Fruit fly (Drosophila melanogaster) whole organism, embryonic: ENCODE measurements around the gene Chchd2.
A peak's percentile ranks its signal among the peaks of the same experiment; 100 is the strongest.

Source experiments
- CG10267 ChIP-seq: fragments of 200-800 bp; sonication (Bioruptor generic); optimal IDR thresholded peaks from 2 replicates; lab custom pipeline; 2018; ENCODE audit warnings: missing biosample characterization, mild to moderate bottlenecking, missing genetic modification characterization, moderate library complexity
- CG10366 ChIP-seq: fragments of 200-800 bp; sonication (Bioruptor generic); IDR thresholded peaks from 2 replicates; pipeline ENCODE4 v1.3.6; 2022; ENCODE audit warnings: missing biosample characterization, missing genetic modification characterization
- CG10979 ChIP-seq: fragments of 200-800 bp; sonication (Bioruptor generic); optimal IDR thresholded peaks from 2 replicates; lab custom pipeline; 2018; ENCODE audit warnings: missing biosample characterization, mild to moderate bottlenecking, missing genetic modification characterization, moderate library complexity
- CG11247 ChIP-seq: fragments of 200-800 bp; sonication (Bioruptor generic); IDR thresholded peaks from 2 replicates; pipeline ENCODE4 v1.3.6; 2022; ENCODE audit warnings: missing biosample characterization, missing genetic modification characterization
- CG12391 ChIP-seq: fragments of 200-800 bp; sonication (Bioruptor generic); optimal IDR thresholded peaks from 3 replicates; lab custom pipeline; 2018; ENCODE audit warnings: missing biosample characterization, mild to moderate bottlenecking, missing genetic modification characterization, moderate library complexity
- CG13123 ChIP-seq: fragments of 200-800 bp; sonication (Bioruptor generic); optimal IDR thresholded peaks from 2 replicates; lab custom pipeline; 2016; ENCODE audit warnings: missing biosample characterization, missing genetic modification characterization
- CG14965 ChIP-seq: fragments of 200-800 bp; sonication (Bioruptor generic); optimal IDR thresholded peaks from 2 replicates; lab custom pipeline; 2016; ENCODE audit warnings: missing biosample characterization, missing genetic modification characterization, borderline replicate concordance
- CG17359 ChIP-seq: fragments of 200-800 bp; sonication (Bioruptor generic); optimal IDR thresholded peaks from 3 replicates; lab custom pipeline; 2018; ENCODE audit warnings: missing biosample characterization, mild to moderate bottlenecking, missing genetic modification characterization, moderate library complexity
- CG17612 ChIP-seq: fragments of 200-800 bp; sonication (Bioruptor generic); IDR thresholded peaks from 2 replicates; pipeline ENCODE4 v1.3.6; 2022; ENCODE audit warnings: missing biosample characterization, missing genetic modification characterization
- CG17829 ChIP-seq: fragments of 200-800 bp; optimal IDR thresholded peaks from 2 replicates; lab custom pipeline; 2019; ENCODE audit warnings: missing biosample characterization, mild to moderate bottlenecking, missing genetic modification characterization, moderate library complexity
- CG18476 ChIP-seq: fragments of 200-800 bp; sonication (Bioruptor generic); optimal IDR thresholded peaks from 2 replicates; lab custom pipeline; 2016; ENCODE audit warnings: missing biosample characterization, mild to moderate bottlenecking, missing genetic modification characterization
- CG2129 ChIP-seq: fragments of 200-800 bp; sonication (Bioruptor generic); IDR thresholded peaks from 2 replicates; pipeline ENCODE4 v1.3.6; 2022; ENCODE audit warnings: missing biosample characterization, missing genetic modification characterization; ENCODE audit not compliant: partially characterized antibody
- CG31365 ChIP-seq: fragments of 200-800 bp; sonication (Bioruptor generic); optimal IDR thresholded peaks from 2 replicates; lab custom pipeline; 2018; ENCODE audit warnings: missing biosample characterization, mild to moderate bottlenecking, missing genetic modification characterization
- CG42726 ChIP-seq: fragments of 200-800 bp; sonication (Bioruptor generic); IDR thresholded peaks from 2 replicates; pipeline ENCODE4 v1.3.6; 2022; ENCODE audit warnings: missing biosample characterization, missing genetic modification characterization; ENCODE audit not compliant: partially characterized antibody
- CG4404 ChIP-seq: fragments of 200-800 bp; sonication (Bioruptor generic); IDR thresholded peaks from 2 replicates; pipeline ENCODE4 v1.3.6; 2022; ENCODE audit warnings: missing biosample characterization, missing genetic modification characterization
- CG4707 ChIP-seq: fragments of 200-800 bp; sonication (Bioruptor generic); optimal IDR thresholded peaks from 2 replicates; lab custom pipeline; 2018; ENCODE audit warnings: missing biosample characterization, mild to moderate bottlenecking, missing genetic modification characterization, moderate library complexity
- CG4820 ChIP-seq: fragments of 200-800 bp; sonication (Bioruptor generic); optimal IDR thresholded peaks from 3 replicates; lab custom pipeline; 2016; ENCODE audit warnings: missing biosample characterization, missing genetic modification characterization
- CG5953 ChIP-seq: fragments of 200-800 bp; sonication (Bioruptor generic); IDR thresholded peaks from 2 replicates; pipeline ENCODE4 v1.3.6; 2022; ENCODE audit warnings: missing biosample characterization, missing genetic modification characterization
- CG8290 ChIP-seq, 3 experiments: fragments of 200-800 bp; sonication (Bioruptor generic); optimal IDR thresholded peaks; 2 replicates each; lab custom pipeline; 2016 to 2019; ENCODE audit warnings: missing biosample characterization in 3 of 3, missing genetic modification characterization in 3 of 3, mild to moderate bottlenecking in 2 of 3, moderate library complexity in 1 of 3
- CoRest ChIP-seq: fragments of 200-800 bp; sonication (Bioruptor generic); optimal IDR thresholded peaks from 3 replicates; lab custom pipeline; 2018; ENCODE audit warnings: missing biosample characterization, mild to moderate bottlenecking, missing genetic modification characterization, moderate library complexity
- D19A ChIP-seq: fragments of 200-800 bp; optimal IDR thresholded peaks from 3 replicates; lab custom pipeline; 2019; ENCODE audit warnings: missing biosample characterization, mild to moderate bottlenecking, missing genetic modification characterization, moderate library complexity
- Dek ChIP-seq: fragments of 200-800 bp; sonication (Bioruptor generic); optimal IDR thresholded peaks from 3 replicates; lab custom pipeline; 2019; ENCODE audit warnings: missing biosample characterization, mild to moderate bottlenecking, missing genetic modification characterization, moderate library complexity
- HHEX ChIP-seq: fragments of 200-800 bp; sonication (Bioruptor generic); optimal IDR thresholded peaks from 3 replicates; lab custom pipeline; 2017; ENCODE audit warnings: missing biosample characterization, mild to moderate bottlenecking, missing genetic modification characterization, missing genetic modification reagents
- Hmr ChIP-seq: fragments of 200-800 bp; sonication (Bioruptor generic); optimal IDR thresholded peaks from 3 replicates; lab custom pipeline; 2017; ENCODE audit warnings: mild to moderate bottlenecking, missing biosample characterization, missing genetic modification reagents, missing genetic modification characterization
- Meics ChIP-seq: fragments of 200-800 bp; sonication (Bioruptor generic); optimal IDR thresholded peaks from 2 replicates; lab custom pipeline; 2017; ENCODE audit warnings: missing biosample characterization, mild to moderate bottlenecking, missing genetic modification characterization
- Opbp ChIP-seq: fragments of 200-800 bp; sonication (Bioruptor generic); IDR thresholded peaks from 3 replicates; pipeline ENCODE4 v1.3.6; 2022; ENCODE audit warnings: missing biosample characterization, missing genetic modification characterization; ENCODE audit not compliant: partially characterized antibody
- Six4 ChIP-seq: fragments of 200-800 bp; sonication (Bioruptor generic); optimal IDR thresholded peaks from 2 replicates; lab custom pipeline; 2016; ENCODE audit warnings: missing biosample characterization, missing genetic modification characterization
- Tbp ChIP-seq: fragments of >200 bp; optimal IDR thresholded peaks from 2 replicates; lab custom pipeline; 2018; ENCODE audit warnings: missing biosample characterization, missing genetic modification characterization
- bowl ChIP-seq: fragments of 200-800 bp; sonication (Bioruptor generic); IDR thresholded peaks from 2 replicates; pipeline ENCODE4 v1.3.6; 2022; ENCODE audit warnings: missing biosample characterization, missing genetic modification characterization
- chinmo ChIP-seq: fragments of 200-800 bp; sonication (Bioruptor generic); IDR thresholded peaks from 4 replicates; pipeline ENCODE4 v1.3.6; 2022; ENCODE audit warnings: missing biosample characterization, missing genetic modification characterization; ENCODE audit not compliant: partially characterized antibody
- dmrt11E ChIP-seq: fragments of 200-800 bp; sonication (Bioruptor generic); optimal IDR thresholded peaks from 3 replicates; lab custom pipeline; 2018; ENCODE audit warnings: missing biosample characterization, mild to moderate bottlenecking, missing genetic modification characterization, moderate library complexity
- dpn ChIP-seq, 2 experiments: fragments of 200-800 bp; sonication (Bioruptor generic); optimal IDR thresholded peaks; 3 replicates each; lab custom pipeline; 2016; ENCODE audit warnings: missing biosample characterization in 2 of 2, missing genetic modification characterization in 2 of 2
- dysf ChIP-seq: fragments of 200-800 bp; sonication (Bioruptor generic); IDR thresholded peaks from 3 replicates; pipeline ENCODE4 v1.3.6; 2022; ENCODE audit warnings: missing biosample characterization, missing genetic modification characterization
- exex ChIP-seq: fragments of 200-800 bp; sonication (Bioruptor generic); optimal IDR thresholded peaks from 4 replicates; lab custom pipeline; 2018; ENCODE audit warnings: missing biosample characterization, mild to moderate bottlenecking, missing genetic modification characterization, moderate library complexity
- fd96Cb ChIP-seq: fragments of 200-800 bp; sonication (Bioruptor generic); optimal IDR thresholded peaks from 2 replicates; lab custom pipeline; 2018; ENCODE audit warnings: missing biosample characterization, mild to moderate bottlenecking, missing genetic modification characterization, moderate library complexity
- fu2 ChIP-seq: fragments of 200-800 bp; sonication (Bioruptor generic); optimal IDR thresholded peaks from 2 replicates; lab custom pipeline; 2016; ENCODE audit warnings: missing biosample characterization, missing genetic modification characterization
- gce ChIP-seq: fragments of 200-800 bp; sonication (Bioruptor generic); IDR thresholded peaks from 3 replicates; pipeline ENCODE4 v1.3.6; 2022; ENCODE audit warnings: missing biosample characterization, missing genetic modification characterization
- grau ChIP-seq: fragments of 200-800 bp; optimal IDR thresholded peaks from 3 replicates; lab custom pipeline; 2019; ENCODE audit warnings: missing biosample characterization, mild to moderate bottlenecking, missing genetic modification characterization, moderate library complexity
- hb ChIP-seq: fragments of 200-800 bp; sonication (Bioruptor generic); IDR thresholded peaks from 3 replicates; pipeline ENCODE4 v1.3.6; 2022; ENCODE audit warnings: missing biosample characterization, missing genetic modification characterization; ENCODE audit not compliant: partially characterized antibody
- lola ChIP-seq, 3 experiments: fragments of >200 bp in 2 of 3; fragments of 200-800 bp in 1 of 3; sonication (Bioruptor generic) in 1 of 3; optimal IDR thresholded peaks; 2 replicates each; lab custom pipeline; 2017 to 2019; ENCODE audit warnings: missing biosample characterization in 3 of 3, missing genetic modification characterization in 3 of 3, mild to moderate bottlenecking in 1 of 3, moderate library complexity in 1 of 3
- onecut ChIP-seq: fragments of 200-800 bp; sonication (Bioruptor generic); IDR thresholded peaks from 2 replicates; pipeline ENCODE4 v1.3.6; 2022; ENCODE audit warnings: missing biosample characterization, missing genetic modification characterization
- pan ChIP-seq, 4 experiments: fragments of >200 bp in 3 of 4; fragments of 200-800 bp in 1 of 4; sonication (Bioruptor generic) in 1 of 4; optimal IDR thresholded peaks in 3 of 4; IDR thresholded peaks in 1 of 4; 2 replicates each; pipeline versions ENCODE4 v1.3.6 to Lab custom; 2017 to 2022; ENCODE audit warnings: missing biosample characterization in 2 of 4, missing genetic modification characterization in 2 of 4, mixed read lengths in 1 of 4
- pb ChIP-seq: fragments of 200-800 bp; sonication (Bioruptor generic); optimal IDR thresholded peaks from 3 replicates; lab custom pipeline; 2016; ENCODE audit warnings: missing biosample characterization, missing genetic modification characterization
- shn ChIP-seq: fragments of 200-800 bp; sonication (Bioruptor generic); optimal IDR thresholded peaks from 3 replicates; lab custom pipeline; 2016; ENCODE audit warnings: missing biosample characterization, missing genetic modification characterization
- sima ChIP-seq: fragments of 200-800 bp; sonication (Bioruptor generic); optimal IDR thresholded peaks from 2 replicates; lab custom pipeline; 2016; ENCODE audit warnings: missing biosample characterization, missing genetic modification characterization
- tll ChIP-seq, 2 experiments: fragments of 200-800 bp in 1 of 2; fragments of >200 bp in 1 of 2; sonication (Bioruptor generic) in 1 of 2; optimal IDR thresholded peaks; 2 replicates each; lab custom pipeline; 2017 to 2019; ENCODE audit warnings: missing biosample characterization in 2 of 2, missing genetic modification characterization in 2 of 2, mild to moderate bottlenecking in 1 of 2, moderate library complexity in 1 of 2

Chchd2 gene

dm6 chrX:17181264-17182198 lies 32.7 kb downstream of the Chchd2 start (continued):
- TF ChIP-seq CG10267 (tag; lab: Kevin White, UChicago) (peak; percentile 3), CG12391 (tag; lab: Kevin White, UChicago) (peak; percentile 23), hb (GFP tag; lab: Robert Waterston, UW) (no peak), Opbp (GFP tag; lab: Robert Waterston, UW) (no peak), dpn (GFP tag; optimal IDR thresholded peaks at IDR 0.05; lab: Kevin White, UChicago) (no peak), CG11247 (GFP tag; lab: Robert Waterston, UW) (no peak), HHEX (no peak), sima (no peak), gce (GFP tag; lab: Robert Waterston, UW) (no peak), Meics (peak; percentile 25), CG4404 (GFP tag; lab: Robert Waterston, UW) (no peak), shn (GFP tag; lab: Kevin White, UChicago) (no peak), Hmr (no peak), fd96Cb (tag; lab: Kevin White, UChicago) (peak; percentile 35), CG10979 (peak; percentile 42), CoRest (tag; lab: Kevin White, UChicago) (peak; percentile 18), CG10366 (GFP tag; lab: Robert Waterston, UW) (0 out of 2 replicates have a peak, but pooled peaks have one; percentile 7), dysf (GFP tag; lab: Robert Waterston, UW) (0 out of 3 replicates have a peak, but pooled peaks have one; percentile 10), grau (peak; percentile 38), CG5953 (GFP tag; lab: Robert Waterston, UW) (no peak), CG31365 (tag; lab: Kevin White, UChicago) (no peak), exex (tag; lab: Kevin White, UChicago) (no peak), D19A (tag; lab: Kevin White, UChicago) (peak; percentile 48), CG17359 (tag; lab: Kevin White, UChicago) (peak; percentile 55), CG2129 (GFP tag; lab: Robert Waterston, UW) (no peak), lola (GFP tag; optimal IDR thresholded peaks at IDR 0.05; lab: Kevin White, UChicago) (no peak), CG4707 (GFP tag; lab: Kevin White, UChicago) (no peak), CG14965 (no peak), Dek (tag; lab: Kevin White, UChicago) (no peak), CG17829 (peak; percentile 43), tll (GFP tag; optimal IDR thresholded peaks at IDR 0.05; lab: Kevin White, UChicago) (no peak), CG18476 (GFP tag; lab: Kevin White, UChicago) (no peak), CG13123 (no peak), bowl (no peak), pan (optimal IDR thresholded peaks at IDR 0.05; lab: Kevin White, UChicago) (no peak), pan (GFP tag; optimal IDR thresholded peaks at IDR 0.05 in 1 of 2, IDR thresholded peaks at IDR 0.05 in 1 of 2) (no peak), chinmo (GFP tag; lab: Robert Waterston, UW) (0 out of 4 replicates have a peak, but pooled peaks have one; percentile 27), CG4820 (GFP tag; lab: Kevin White, UChicago) (no peak), dmrt11E (tag; lab: Kevin White, UChicago) (no peak), Six4 (GFP tag; lab: Kevin White, UChicago) (no peak), Tbp (GFP tag; lab: Kevin White, UChicago) (no peak), CG42726 (GFP tag; lab: Robert Waterston, UW) (no peak), CG17612 (GFP tag; lab: Robert Waterston, UW) (no peak), fu2 (GFP tag; lab: Kevin White, UChicago) (no peak), pb (no peak), onecut (GFP tag; lab: Robert Waterston, UW) (no peak), CG8290 (GFP tag; optimal IDR thresholded peaks at IDR 0.05; lab: Kevin White, UChicago) (no peak), CG8290 (tag; optimal IDR thresholded peaks at IDR 0.05; lab: Kevin White, UChicago) (no peak)
